Fruit fly (Drosophila melanogaster): Measurements from ENCODE around the gene GstD3.

The GstD3 gene

DNA sequence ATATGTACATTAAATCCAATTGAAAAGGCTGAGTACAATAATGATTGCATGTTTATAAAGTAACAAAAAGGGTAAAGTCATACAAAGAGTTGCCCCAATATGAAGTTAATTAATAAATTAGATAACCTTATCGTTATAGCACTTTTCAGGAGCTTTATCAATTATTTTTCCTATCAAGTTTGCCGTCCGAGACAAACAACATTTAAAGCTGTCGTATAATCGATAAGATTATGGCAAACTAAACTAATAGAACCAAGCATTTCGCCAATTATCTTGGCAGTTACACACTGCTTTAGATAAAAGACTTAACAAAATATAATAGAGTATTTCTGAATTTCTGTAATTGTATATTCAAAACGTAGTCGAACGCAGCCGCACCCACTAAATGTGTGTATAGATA lies 32.3 kb downstream of the GstD3 start (continued):
- TF ChIP-seq exex (tag; optimal IDR thresholded peaks at IDR 0.05) (peak; percentile 92), vvl (GFP tag; IDR thresholded peaks at IDR 0.05) (no peak), sens (GFP tag) (peak; percentile 49), salm (tag; optimal IDR thresholded peaks at IDR 0.05) (peak; percentile 2)

dm6 chr3R:12405928-12406234 lies 33.0 kb downstream of the GstD3 start, which contains the start of gene Cyp9f2:
Cyp9f2 (minus strand) TSS chr3R:12406028.
- no peak for TF ChIP-seq CG9609 (GFP tag; optimal IDR thresholded peaks at IDR 0.05)
- TF ChIP-seq bbx (GFP tag; IDR thresholded peaks at IDR 0.05; ENCODE audit: partially characterized antibody) = 0 out of 2 replicates have a peak, but pooled peaks have one; percentile 8
- TF ChIP-seq CoRest (tag; optimal IDR thresholded peaks at IDR 0.05) = no peak
- no peak for TF ChIP-seq CG15479 (GFP tag; optimal IDR thresholded peaks at IDR 0.05)
- no peak for TF ChIP-seq CG13894 (tag; optimal IDR thresholded peaks at IDR 0.05)
- TF ChIP-seq inv (GFP tag; IDR thresholded peaks at IDR 0.05; ENCODE audit: partially characterized antibody) = no peak

DNA sequence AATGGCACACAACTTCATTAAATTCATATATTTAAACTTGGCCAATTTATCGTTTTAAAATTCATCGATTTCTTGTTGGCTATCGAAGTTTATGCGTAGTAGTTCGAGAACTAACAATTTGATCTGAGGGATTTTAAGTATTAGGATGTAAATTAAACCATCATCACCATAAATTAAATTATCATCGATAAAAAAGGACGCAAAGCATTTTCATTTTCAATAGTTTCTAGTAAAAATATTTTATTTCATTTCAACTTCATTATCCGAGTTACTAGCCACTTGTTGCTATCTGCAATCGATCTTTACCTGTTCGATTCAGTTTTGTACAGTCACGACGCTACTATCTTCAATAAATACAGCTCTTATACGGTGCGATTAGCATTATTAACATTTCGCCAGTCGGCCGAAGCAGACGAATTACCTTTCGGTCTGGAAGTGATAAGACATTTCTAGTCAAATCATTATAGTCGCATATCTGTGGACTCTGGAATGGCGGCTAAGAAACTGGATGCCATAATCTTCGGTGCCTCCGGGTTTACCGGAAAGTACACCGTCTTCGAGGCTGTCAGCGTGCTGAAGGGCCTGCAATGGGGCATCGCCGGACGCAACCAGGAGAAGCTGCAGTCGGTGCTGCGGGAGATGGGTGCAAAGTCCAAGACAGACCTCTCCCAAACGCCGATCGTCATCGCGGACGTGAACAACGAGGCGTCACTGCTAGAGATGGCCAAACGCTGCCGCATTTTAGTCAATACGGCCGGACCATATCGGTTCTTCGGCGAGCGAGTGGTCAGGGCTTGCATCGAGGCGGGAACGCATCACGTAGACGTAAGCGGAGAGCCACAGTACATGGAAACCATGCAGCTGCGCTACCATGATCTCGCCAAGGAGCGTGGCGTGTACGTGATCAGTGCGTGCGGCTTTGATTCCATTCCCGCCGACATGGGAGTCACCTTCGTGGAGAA lies 33.6 kb downstream of the GstD3 start, which contains the start of gene CG5167:
CG5167 (plus strand) TSS at position 298 of the 962 bp plus-strand sequence.
- peak; percentile 66 for TF ChIP-seq kah (GFP tag; optimal IDR thresholded peaks at IDR 0.05)
- no peak for TF ChIP-seq CG2199 (GFP tag; IDR thresholded peaks at IDR 0.05)
- TF ChIP-seq CG11456 (GFP tag; IDR thresholded peaks at IDR 0.05) = no peak
- TF ChIP-seq CG7963 (GFP tag; IDR thresholded peaks at IDR 0.05; ENCODE audit: partially characterized antibody) = no peak
- peak; percentile 20 for TF ChIP-seq CG12659 (GFP tag; optimal IDR thresholded peaks at IDR 0.05)
- TF ChIP-seq croc (GFP tag; conservative IDR thresholded peaks at IDR 0.05) = no peak
- no peak for TF ChIP-seq Blimp-1 (GFP tag; optimal IDR thresholded peaks at IDR 0.05)
- no peak for TF ChIP-seq CG12219 (GFP tag; optimal IDR thresholded peaks at IDR 0.05)
- no peak for TF ChIP-seq ken (GFP tag; IDR thresholded peaks at IDR 0.05)
- no peak for TF ChIP-seq CG10462 (GFP tag; optimal IDR thresholded peaks at IDR 0.05)
- TF ChIP-seq unpg (GFP tag; optimal IDR thresholded peaks at IDR 0.05) = peak; percentile 70
- peak; percentile 45 for TF ChIP-seq Dp (GFP tag; optimal IDR thresholded peaks at IDR 0.05)
- peak in 1 of 3 experiments; percentile 49 for TF ChIP-seq lola (GFP tag; optimal IDR thresholded peaks at IDR 0.05)
- TF ChIP-seq az2 (GFP tag; optimal IDR thresholded peaks at IDR 0.05) = peak; percentile 37
- peak; percentile 7 for TF ChIP-seq nerfin-1 (tag; optimal IDR thresholded peaks at IDR 0.05)
- TF ChIP-seq fd102C (GFP tag; optimal IDR thresholded peaks at IDR 0.05) = no peak
- TF ChIP-seq CG17568 (GFP tag; optimal IDR thresholded peaks at IDR 0.05) = no peak
- peak; percentile 44 for TF ChIP-seq Ets65A (GFP tag)
- peak; percentile 63 for TF ChIP-seq CG13424 (tag; optimal IDR thresholded peaks at IDR 0.05)
- peak; percentile 56 for TF ChIP-seq grau (tag; optimal IDR thresholded peaks at IDR 0.05)
- TF ChIP-seq sens (GFP tag) = peak; percentile 89
- no peak for TF ChIP-seq ewg (GFP tag; optimal IDR thresholded peaks at IDR 0.05)
- TF ChIP-seq D19A (tag; optimal IDR thresholded peaks at IDR 0.05) = peak; percentile 51
- no peak for TF ChIP-seq Six4 (GFP tag; optimal IDR thresholded peaks at IDR 0.05)
- peak; percentile 7 for TF ChIP-seq Dip3 (GFP tag; optimal IDR thresholded peaks at IDR 0.05)
- TF ChIP-seq CG16779 (GFP tag; IDR thresholded peaks at IDR 0.05) = no peak
- peak; percentile 66 for TF ChIP-seq PHDP (tag; optimal IDR thresholded peaks at IDR 0.05)
- 0 out of 4 replicates have a peak, but pooled peaks have one; percentile 25 for TF ChIP-seq chinmo (GFP tag; IDR thresholded peaks at IDR 0.05; ENCODE audit: partially characterized antibody)
- no peak for TF ChIP-seq ab (GFP tag; optimal IDR thresholded peaks at IDR 0.05)
- no peak for TF ChIP-seq gsb (GFP tag; IDR thresholded peaks at IDR 0.05)
- TF ChIP-seq oc (tag; optimal IDR thresholded peaks at IDR 0.05) = no peak
- TF ChIP-seq lmd (GFP tag; IDR thresholded peaks at IDR 0.05) = peak; percentile 16; the same call in 1 of the 2 replicates
- TF ChIP-seq CG8765 (GFP tag; IDR thresholded peaks at IDR 0.05) = 0 out of 2 replicates have a peak, but pooled peaks have one; percentile 5
- peak; percentile 21 for TF ChIP-seq D19B (GFP tag; optimal IDR thresholded peaks at IDR 0.05)
- peak; percentile 47 for TF ChIP-seq CG15269 (tag; optimal IDR thresholded peaks at IDR 0.05)
